Worm (Caenorhabditis elegans) whole organism, mixed stage, embryonic: ENCODE measurements around the gene gur-4.

Experiments
- M03D4.4 ChIP-seq: sonication (generic microtip); optimal IDR thresholded peaks from 2 replicates; lab custom pipeline; 2017; ENCODE audit warnings: mild to moderate bottlenecking, missing genetic modification characterization, missing compliant biosample characterization
- bed-3 ChIP-seq: fragments of 200-800 bp; sonication (Bioruptor generic); optimal IDR thresholded peaks from 3 replicates; lab custom pipeline; 2018; ENCODE audit warnings: mild to moderate bottlenecking, missing genetic modification characterization, moderate library complexity, missing compliant biosample characterization
- blmp-1 ChIP-seq: fragments of 150-350 bp; optimal IDR thresholded peaks from 2 replicates; lab custom pipeline; 2014; ENCODE audit warnings: missing biosample characterization, missing genetic modification characterization
- ceh-39 ChIP-seq: fragments of 150-350 bp; optimal IDR thresholded peaks from 2 replicates; lab custom pipeline; 2014; ENCODE audit warnings: missing biosample characterization, missing genetic modification characterization
- ceh-43 ChIP-seq: fragments of 200-800 bp; sonication (Bioruptor generic); optimal IDR thresholded peaks from 2 replicates; lab custom pipeline; 2018; ENCODE audit warnings: mild to moderate bottlenecking, missing genetic modification characterization, moderate library complexity, missing compliant biosample characterization
- ceh-83 ChIP-seq: fragments of 200-800 bp; sonication (Bioruptor generic); optimal IDR thresholded peaks from 2 replicates; lab custom pipeline; 2018; ENCODE audit warnings: mild to moderate bottlenecking, missing genetic modification characterization, missing compliant biosample characterization
- ces-1 ChIP-seq: fragments of 150-350 bp; optimal IDR thresholded peaks from 2 replicates; lab custom pipeline; 2014; ENCODE audit warnings: missing biosample characterization, missing genetic modification reagents, missing genetic modification characterization
- cnd-1 ChIP-seq: fragments of 200-800 bp; sonication (Bioruptor generic); optimal IDR thresholded peaks from 2 replicates; lab custom pipeline; 2018; ENCODE audit warnings: mild to moderate bottlenecking, missing genetic modification characterization, missing compliant biosample characterization
- drap-1 ChIP-seq: fragments of 200-800 bp; sonication (Bioruptor generic); optimal IDR thresholded peaks from 3 replicates; lab custom pipeline; 2018; ENCODE audit warnings: mild to moderate bottlenecking, missing genetic modification characterization, missing compliant biosample characterization
- elt-1 ChIP-seq: sonication (generic microtip); optimal IDR thresholded peaks from 2 replicates; lab custom pipeline; 2017; ENCODE audit warnings: missing genetic modification characterization, mild to moderate bottlenecking, missing compliant biosample characterization, antibody characterized with exemption, moderate library complexity, borderline replicate concordance; ENCODE audit not compliant: insufficient read depth
- elt-3 ChIP-seq: fragments of 150-350 bp; optimal IDR thresholded peaks from 2 replicates; lab custom pipeline; 2014; ENCODE audit warnings: missing biosample characterization, missing genetic modification characterization
- flh-1 ChIP-seq: fragments of 200-800 bp; sonication (Bioruptor generic); optimal IDR thresholded peaks from 2 replicates; lab custom pipeline; 2018; ENCODE audit warnings: mild to moderate bottlenecking, missing genetic modification characterization, moderate library complexity, missing compliant biosample characterization
- ham-2 ChIP-seq: fragments of 200-800 bp; sonication (Bioruptor generic); optimal IDR thresholded peaks from 2 replicates; lab custom pipeline; 2018; ENCODE audit warnings: mild to moderate bottlenecking, missing genetic modification characterization, missing compliant biosample characterization
- hlh-1 ChIP-seq: fragments of 150-350 bp; optimal IDR thresholded peaks from 2 replicates; lab custom pipeline; 2014; ENCODE audit warnings: missing biosample characterization, missing genetic modification reagents, missing genetic modification characterization
- lin-13 ChIP-seq: fragments of 150-350 bp; optimal IDR thresholded peaks from 2 replicates; lab custom pipeline; 2014; ENCODE audit warnings: missing biosample characterization, missing genetic modification characterization
- lin-32 ChIP-seq: fragments of 200-800 bp; sonication (Bioruptor generic); optimal IDR thresholded peaks from 2 replicates; lab custom pipeline; 2018; ENCODE audit warnings: mild to moderate bottlenecking, missing genetic modification characterization, missing compliant biosample characterization
- lsy-2 ChIP-seq: fragments of 150-350 bp; optimal IDR thresholded peaks from 2 replicates; lab custom pipeline; 2014; ENCODE audit warnings: missing biosample characterization, missing genetic modification characterization
- mab-5 ChIP-seq: fragments of 150-350 bp; optimal IDR thresholded peaks from 2 replicates; lab custom pipeline; 2014; ENCODE audit warnings: missing biosample characterization, missing genetic modification characterization
- mep-1 ChIP-seq: fragments of 150-350 bp; optimal IDR thresholded peaks from 2 replicates; lab custom pipeline; 2017; ENCODE audit warnings: missing biosample characterization, missing genetic modification reagents, missing genetic modification characterization, inconsistent platforms
- mls-2 ChIP-seq: sonication (generic microtip); optimal IDR thresholded peaks from 2 replicates; lab custom pipeline; 2016; ENCODE audit warnings: mild to moderate bottlenecking, missing genetic modification characterization, moderate library complexity, missing compliant biosample characterization
- nhr-12 ChIP-seq: fragments of 150-350 bp; optimal IDR thresholded peaks from 2 replicates; lab custom pipeline; 2014; ENCODE audit warnings: missing biosample characterization, missing genetic modification characterization
- nhr-2 ChIP-seq: fragments of 150-350 bp; optimal IDR thresholded peaks from 2 replicates; lab custom pipeline; 2014; ENCODE audit warnings: missing biosample characterization, missing genetic modification characterization
- nhr-237 ChIP-seq: fragments of 150-350 bp; optimal IDR thresholded peaks from 2 replicates; lab custom pipeline; 2014; ENCODE audit warnings: missing biosample characterization, missing genetic modification characterization
- nhr-28 ChIP-seq: fragments of 150-350 bp; optimal IDR thresholded peaks from 2 replicates; lab custom pipeline; 2014; ENCODE audit warnings: missing biosample characterization, missing genetic modification characterization
- nhr-76 ChIP-seq: sonication (generic microtip); optimal IDR thresholded peaks from 2 replicates; lab custom pipeline; 2017; ENCODE audit warnings: missing biosample characterization, missing genetic modification characterization
- pha-4 ChIP-seq: fragments of 150-350 bp; optimal IDR thresholded peaks from 2 replicates; lab custom pipeline; 2018; ENCODE audit warnings: missing biosample characterization, missing genetic modification reagents, missing genetic modification characterization
- sem-2 ChIP-seq: fragments of 200-800 bp; sonication (Bioruptor generic); optimal IDR thresholded peaks from 2 replicates; lab custom pipeline; 2018; ENCODE audit warnings: mild to moderate bottlenecking, missing genetic modification characterization, missing compliant biosample characterization
- snpc-4 ChIP-seq: fragments of 150-350 bp; optimal IDR thresholded peaks from 2 replicates; lab custom pipeline; 2014; ENCODE audit warnings: missing biosample characterization, missing genetic modification characterization
- sptf-1 ChIP-seq: sonication (generic microtip); optimal IDR thresholded peaks from 2 replicates; lab custom pipeline; 2017; ENCODE audit warnings: mild to moderate bottlenecking, missing genetic modification characterization, moderate library complexity, missing compliant biosample characterization
- tbx-8 ChIP-seq: fragments of 200-800 bp; sonication (Bioruptor generic); optimal IDR thresholded peaks from 2 replicates; lab custom pipeline; 2018; ENCODE audit warnings: mild to moderate bottlenecking, missing genetic modification characterization, moderate library complexity, missing compliant biosample characterization
- unc-120 ChIP-seq: sonication (generic microtip); optimal IDR thresholded peaks from 2 replicates; lab custom pipeline; 2017; ENCODE audit warnings: missing genetic modification characterization, missing compliant biosample characterization; ENCODE audit not compliant: poor library complexity, severe bottlenecking
- unc-39 ChIP-seq: fragments of 150-350 bp; optimal IDR thresholded peaks from 2 replicates; lab custom pipeline; 2014; ENCODE audit warnings: missing biosample characterization, missing genetic modification characterization
- unc-62 ChIP-seq: fragments of 150-350 bp; optimal IDR thresholded peaks from 2 replicates; lab custom pipeline; 2014; ENCODE audit warnings: missing biosample characterization, missing genetic modification reagents, missing genetic modification characterization
- zip-8 ChIP-seq: fragments of 150-350 bp; optimal IDR thresholded peaks from 2 replicates; lab custom pipeline; 2014; ENCODE audit warnings: missing biosample characterization, missing genetic modification characterization
- ztf-11 ChIP-seq: fragments of 150-350 bp; optimal IDR thresholded peaks from 2 replicates; lab custom pipeline; 2014; ENCODE audit warnings: missing biosample characterization, missing genetic modification characterization

The gur-4 gene

DNA sequence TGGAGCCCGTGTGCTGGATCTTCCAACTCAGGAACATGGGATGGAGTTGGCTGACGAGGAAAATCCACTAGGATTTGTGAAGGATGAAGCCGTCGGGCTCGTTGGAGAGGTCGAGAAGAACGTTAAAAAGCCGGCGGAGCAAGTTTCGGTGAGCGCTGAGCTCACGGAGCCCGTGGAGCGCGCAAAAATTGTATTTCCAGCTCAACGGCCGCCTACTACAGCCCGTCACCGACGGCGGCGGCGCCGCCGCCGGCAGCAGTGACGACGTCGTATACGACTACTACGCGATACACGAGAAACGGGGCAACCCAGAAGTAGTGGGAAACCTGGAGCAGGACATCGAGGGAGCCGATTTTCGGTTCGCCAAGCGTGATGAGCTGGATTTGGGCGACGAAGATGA, 43.7 kb upstream of the gur-4 start:
- no peak for TF ChIP-seq nhr-28 (tag; lab: Kevin White, UChicago)
- TF ChIP-seq bed-3 (GFP tag; lab: Kevin White, UChicago), result no peak
- no peak for TF ChIP-seq cnd-1 (tag; lab: Kevin White, UChicago)
- TF ChIP-seq lin-13, result no peak
- TF ChIP-seq nhr-12, result no peak
- TF ChIP-seq flh-1, result no peak
- TF ChIP-seq lin-32, result no peak
- no peak for TF ChIP-seq ham-2 (GFP tag; lab: Kevin White, UChicago)
- no peak for TF ChIP-seq mls-2 (tag; lab: Kevin White, UChicago)
- TF ChIP-seq elt-1 (tag; lab: Kevin White, UChicago), result no peak
- no peak for TF ChIP-seq nhr-237 (tag; lab: Kevin White, UChicago)
- TF ChIP-seq sptf-1 (tag; lab: Kevin White, UChicago), result no peak
- TF ChIP-seq zip-8 (tag; lab: Kevin White, UChicago), result no peak
- TF ChIP-seq M03D4.4 (tag; lab: Kevin White, UChicago), result no peak
- TF ChIP-seq ztf-11 (tag; lab: Kevin White, UChicago), result no peak
- TF ChIP-seq tbx-8 (GFP tag; lab: Kevin White, UChicago), result no peak
- no peak for TF ChIP-seq mab-5
- TF ChIP-seq elt-3 (tag; lab: Kevin White, UChicago), result no peak

DNA sequence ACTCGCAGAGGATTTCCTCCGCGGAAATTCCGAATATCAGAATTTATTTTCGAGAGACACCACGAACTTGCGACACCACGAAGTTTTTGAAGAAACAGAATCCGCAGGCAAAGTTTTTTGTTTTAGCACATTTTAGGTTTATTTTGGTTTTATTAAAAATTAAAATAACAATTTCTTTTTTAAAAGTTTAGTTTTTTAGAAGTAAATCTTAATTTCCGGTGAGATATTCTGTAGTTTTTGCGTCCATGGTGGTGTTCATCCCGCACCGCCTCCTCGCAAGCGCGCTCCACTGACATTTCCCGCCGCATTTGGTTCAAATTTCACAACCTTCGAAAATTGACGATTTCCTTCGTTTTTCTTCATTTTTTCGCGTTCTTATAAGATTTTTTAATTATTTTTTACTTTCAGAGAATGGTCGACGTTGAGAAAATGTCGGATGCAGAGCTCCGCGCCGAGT, 41.5 kb upstream of the gur-4 start, which contains the start of gene lem-2:
Gene lem-2, plus strand, starts transcription at position 407 of the 457 bp plus-strand sequence.
- TF ChIP-seq mls-2 (tag; lab: Kevin White, UChicago) (peak; percentile 55), pha-4 (tag; lab: Kevin White, UChicago) (no peak), ham-2 (GFP tag; lab: Kevin White, UChicago) (no peak), ces-1 (peak; percentile 51), lsy-2 (tag; lab: Kevin White, UChicago) (peak; percentile 57), mep-1 (peak; percentile 68), cnd-1 (tag; lab: Kevin White, UChicago) (peak; percentile 48), blmp-1 (no peak), ceh-39 (tag; lab: Kevin White, UChicago) (peak; percentile 23), drap-1 (peak; percentile 81), M03D4.4 (tag; lab: Kevin White, UChicago) (peak; percentile 62), nhr-76 (tag; lab: Kevin White, UChicago) (no peak), elt-1 (tag; lab: Kevin White, UChicago) (no peak), nhr-237 (tag; lab: Kevin White, UChicago) (peak; percentile 62), snpc-4 (tag; lab: Kevin White, UChicago) (no peak), lin-32 (no peak), unc-62 (GFP tag; lab: Kevin White, UChicago) (no peak), unc-39 (no peak), flh-1 (peak; percentile 13), unc-120 (peak; percentile 62), nhr-2 (tag; lab: Kevin White, UChicago) (no peak), tbx-8 (GFP tag; lab: Kevin White, UChicago) (peak; percentile 37), zip-8 (tag; lab: Kevin White, UChicago) (no peak), nhr-28 (tag; lab: Kevin White, UChicago) (no peak), hlh-1 (tag; lab: Kevin White, UChicago) (no peak), mab-5 (peak; percentile 20), bed-3 (GFP tag; lab: Kevin White, UChicago) (peak; percentile 65), lin-13 (peak; percentile 65), ceh-83 (GFP tag; lab: Kevin White, UChicago) (peak; percentile 38), elt-3 (tag; lab: Kevin White, UChicago) (no peak), sem-2 (GFP tag; lab: Kevin White, UChicago) (peak; percentile 53), ceh-43 (GFP tag; lab: Kevin White, UChicago) (no peak), nhr-12 (no peak), ztf-11 (tag; lab: Kevin White, UChicago) (no peak), sptf-1 (tag; lab: Kevin White, UChicago) (peak; percentile 87)

- TF ChIP-seq flh-1 (no peak), sem-2 (GFP tag; lab: Kevin White, UChicago) (no peak), elt-3 (tag; lab: Kevin White, UChicago) (no peak), ztf-11 (tag; lab: Kevin White, UChicago) (no peak), ceh-39 (tag; lab: Kevin White, UChicago) (no peak), snpc-4 (tag; lab: Kevin White, UChicago) (no peak), elt-1 (tag; lab: Kevin White, UChicago) (no peak), mep-1 (no peak)
Observed at ce11 chrII:14064051-14064450, 40.5 kb upstream of the gur-4 start.
